Fruit fly (Drosophila melanogaster) whole organism, embryonic: ENCODE results near the gene CG33306.
A peak's percentile ranks its signal among the peaks of the same experiment; 100 is the strongest.

Experiments used
- ATbp ChIP-seq: fragments of 200-800 bp; sonication (Bioruptor generic); optimal IDR thresholded peaks from 2 replicates; lab custom pipeline; 2017; ENCODE audit warnings: missing biosample characterization, mild to moderate bottlenecking, missing genetic modification characterization, missing genetic modification reagents
- Abd-B ChIP-seq: fragments of 200-800 bp; sonication (Bioruptor generic); optimal IDR thresholded peaks from 2 replicates; lab custom pipeline; 2018; ENCODE audit warnings: missing biosample characterization, mild to moderate bottlenecking, missing genetic modification characterization, moderate library complexity
- CG10209 ChIP-seq: fragments of 200-800 bp; sonication (Bioruptor generic); optimal IDR thresholded peaks from 3 replicates; lab custom pipeline; 2017; ENCODE audit warnings: missing biosample characterization, mild to moderate bottlenecking, missing genetic modification characterization, missing genetic modification reagents
- CG10267 ChIP-seq: fragments of 200-800 bp; sonication (Bioruptor generic); optimal IDR thresholded peaks from 2 replicates; lab custom pipeline; 2018; ENCODE audit warnings: missing biosample characterization, mild to moderate bottlenecking, missing genetic modification characterization, moderate library complexity
- CG10979 ChIP-seq: fragments of 200-800 bp; sonication (Bioruptor generic); optimal IDR thresholded peaks from 2 replicates; lab custom pipeline; 2018; ENCODE audit warnings: missing biosample characterization, mild to moderate bottlenecking, missing genetic modification characterization, moderate library complexity
- CG11723 ChIP-seq: fragments of 200-800 bp; sonication (Bioruptor generic); optimal IDR thresholded peaks from 2 replicates; lab custom pipeline; 2017; ENCODE audit warnings: missing biosample characterization, mild to moderate bottlenecking, missing genetic modification characterization
- CG12391 ChIP-seq: fragments of 200-800 bp; sonication (Bioruptor generic); optimal IDR thresholded peaks from 3 replicates; lab custom pipeline; 2018; ENCODE audit warnings: missing biosample characterization, mild to moderate bottlenecking, missing genetic modification characterization, moderate library complexity
- CG13775 ChIP-seq: fragments of 200-800 bp; sonication (Bioruptor generic); optimal IDR thresholded peaks from 3 replicates; lab custom pipeline; 2017; ENCODE audit warnings: missing biosample characterization, mild to moderate bottlenecking, missing genetic modification characterization
- CG14710 ChIP-seq: fragments of 200-800 bp; sonication (Bioruptor generic); optimal IDR thresholded peaks from 3 replicates; lab custom pipeline; 2019; ENCODE audit warnings: missing biosample characterization, mild to moderate bottlenecking, missing genetic modification characterization, moderate library complexity
- CG1602 ChIP-seq: fragments of 200-800 bp; sonication (Bioruptor generic); optimal IDR thresholded peaks from 3 replicates; lab custom pipeline; 2016; ENCODE audit warnings: missing biosample characterization, missing genetic modification characterization
- CG17359 ChIP-seq: fragments of 200-800 bp; sonication (Bioruptor generic); optimal IDR thresholded peaks from 3 replicates; lab custom pipeline; 2018; ENCODE audit warnings: missing biosample characterization, mild to moderate bottlenecking, missing genetic modification characterization, moderate library complexity
- CG17361 ChIP-seq: fragments of 200-800 bp; sonication (Bioruptor generic); IDR thresholded peaks from 3 replicates; pipeline ENCODE4 v1.3.6; 2022; ENCODE audit warnings: missing biosample characterization, missing genetic modification characterization
- CG18599 ChIP-seq: fragments of 200-800 bp; sonication (Bioruptor generic); optimal IDR thresholded peaks from 3 replicates; lab custom pipeline; 2017; ENCODE audit warnings: missing biosample characterization, missing genetic modification characterization, mild to moderate bottlenecking, moderate library complexity, missing genetic modification reagents
- CG18619 ChIP-seq: fragments of 200-800 bp; sonication (Bioruptor generic); optimal IDR thresholded peaks from 3 replicates; lab custom pipeline; 2017; ENCODE audit warnings: missing biosample characterization, mild to moderate bottlenecking, missing genetic modification characterization
- CG2678 ChIP-seq: fragments of 200-800 bp; sonication (Bioruptor generic); optimal IDR thresholded peaks from 3 replicates; lab custom pipeline; 2019; ENCODE audit warnings: missing biosample characterization, mild to moderate bottlenecking, missing genetic modification characterization, moderate library complexity
- CG3726 ChIP-seq: fragments of 200-800 bp; sonication (Bioruptor generic); IDR thresholded peaks from 3 replicates; pipeline ENCODE4, ENCODE4 v1.3.6; 2022; ENCODE audit warnings: missing biosample characterization, missing genetic modification characterization
- CG5245 ChIP-seq: fragments of 200-800 bp; sonication (Bioruptor generic); optimal IDR thresholded peaks from 3 replicates; lab custom pipeline; 2016; ENCODE audit warnings: missing biosample characterization, missing genetic modification characterization
- CG8388 ChIP-seq: fragments of 200-800 bp; sonication (Bioruptor generic); optimal IDR thresholded peaks from 2 replicates; lab custom pipeline; 2019; ENCODE audit warnings: missing biosample characterization, mild to moderate bottlenecking, missing genetic modification characterization, moderate library complexity
- CG9727 ChIP-seq: fragments of 200-800 bp; sonication (Bioruptor generic); optimal IDR thresholded peaks from 3 replicates; lab custom pipeline; 2017; ENCODE audit warnings: missing biosample characterization, mild to moderate bottlenecking, missing genetic modification characterization
- CHES-1-like ChIP-seq: fragments of 200-800 bp; sonication (Bioruptor generic); optimal IDR thresholded peaks from 2 replicates; lab custom pipeline; 2016; ENCODE audit warnings: missing biosample characterization, missing genetic modification characterization
- Chrac-16 ChIP-seq: fragments of 200-800 bp; sonication (Bioruptor generic); optimal IDR thresholded peaks from 3 replicates; lab custom pipeline; 2016; ENCODE audit warnings: missing biosample characterization, missing genetic modification characterization
- Fer1 ChIP-seq: fragments of 200-800 bp; sonication (Bioruptor generic); optimal IDR thresholded peaks from 2 replicates; lab custom pipeline; 2017; ENCODE audit warnings: missing biosample characterization, mild to moderate bottlenecking, missing genetic modification characterization
- Jarid2 ChIP-seq: fragments of 200-800 bp; sonication (Bioruptor generic); optimal IDR thresholded peaks from 3 replicates; lab custom pipeline; 2017; ENCODE audit warnings: mild to moderate bottlenecking, missing biosample characterization, missing genetic modification reagents, missing genetic modification characterization
- Lim3 ChIP-seq: fragments of 200-800 bp; sonication (Bioruptor generic); IDR thresholded peaks from 2 replicates; pipeline ENCODE4 v1.3.6; 2022; ENCODE audit warnings: missing biosample characterization, missing genetic modification characterization
- Med ChIP-seq: fragments of 200-800 bp; sonication (Bioruptor generic); peaks from one replicate; lab custom pipeline; 2016; ENCODE audit warnings: missing biosample characterization, missing genetic modification characterization, mild to moderate bottlenecking, inconsistent platforms, moderate library complexity
- Oaz ChIP-seq: fragments of 200-800 bp; sonication (Bioruptor generic); IDR thresholded peaks from 2 replicates; pipeline ENCODE4 v1.3.6; 2022; ENCODE audit warnings: missing biosample characterization, missing genetic modification characterization
- Oli ChIP-seq: fragments of 200-800 bp; sonication (Bioruptor generic); optimal IDR thresholded peaks from 2 replicates; lab custom pipeline; 2018; ENCODE audit warnings: missing biosample characterization, mild to moderate bottlenecking, missing genetic modification characterization, moderate library complexity
- Ssrp ChIP-seq: fragments of 200-800 bp; sonication (Bioruptor generic); optimal IDR thresholded peaks from 2 replicates; lab custom pipeline; 2018; ENCODE audit warnings: missing biosample characterization, mild to moderate bottlenecking, missing genetic modification characterization, moderate library complexity
- ara ChIP-seq: fragments of 200-800 bp; sonication (Bioruptor generic); IDR thresholded peaks from 2 replicates; pipeline ENCODE4 v1.3.6; 2022; ENCODE audit warnings: missing biosample characterization, missing genetic modification characterization
- az2 ChIP-seq: fragments of 200-800 bp; sonication (Bioruptor generic); optimal IDR thresholded peaks from 3 replicates; lab custom pipeline; 2016; ENCODE audit warnings: missing biosample characterization, missing genetic modification characterization
- cwo ChIP-seq: fragments of 200-800 bp; sonication (Bioruptor generic); optimal IDR thresholded peaks from 3 replicates; lab custom pipeline; 2017; ENCODE audit warnings: missing biosample characterization, missing genetic modification characterization, mild to moderate bottlenecking, moderate library complexity, missing genetic modification reagents
- dmrt11E ChIP-seq: fragments of 200-800 bp; sonication (Bioruptor generic); optimal IDR thresholded peaks from 3 replicates; lab custom pipeline; 2018; ENCODE audit warnings: missing biosample characterization, mild to moderate bottlenecking, missing genetic modification characterization, moderate library complexity
- dysf ChIP-seq: fragments of 200-800 bp; sonication (Bioruptor generic); IDR thresholded peaks from 3 replicates; pipeline ENCODE4 v1.3.6; 2022; ENCODE audit warnings: missing biosample characterization, missing genetic modification characterization
- emc ChIP-seq: fragments of 200-800 bp; sonication (Bioruptor generic); optimal IDR thresholded peaks from 2 replicates; lab custom pipeline; 2016; ENCODE audit warnings: missing biosample characterization, missing genetic modification characterization
- hbn ChIP-seq: fragments of 200-800 bp; sonication (Bioruptor generic); IDR thresholded peaks from 2 replicates; pipeline ENCODE4 v1.3.6; 2022; ENCODE audit warnings: missing biosample characterization, missing genetic modification characterization; ENCODE audit not compliant: partially characterized antibody
- lola ChIP-seq, 3 experiments: fragments of >200 bp in 2 of 3; fragments of 200-800 bp in 1 of 3; sonication (Bioruptor generic) in 1 of 3; optimal IDR thresholded peaks; 2 replicates each; lab custom pipeline; 2017 to 2019; ENCODE audit warnings: missing biosample characterization in 3 of 3, missing genetic modification characterization in 3 of 3, mild to moderate bottlenecking in 1 of 3, moderate library complexity in 1 of 3
- nerfin-1 ChIP-seq: fragments of 200-800 bp; sonication (Bioruptor generic); optimal IDR thresholded peaks from 3 replicates; lab custom pipeline; 2019; ENCODE audit warnings: missing biosample characterization, mild to moderate bottlenecking, missing genetic modification characterization, moderate library complexity
- nmo ChIP-seq: fragments of 200-800 bp; sonication (Bioruptor generic); optimal IDR thresholded peaks from 2 replicates; lab custom pipeline; 2018; ENCODE audit warnings: missing biosample characterization, mild to moderate bottlenecking, missing genetic modification characterization, moderate library complexity
- pfk ChIP-seq: fragments of 200-800 bp; sonication (Bioruptor generic); optimal IDR thresholded peaks from 2 replicates; lab custom pipeline; 2018; ENCODE audit warnings: missing biosample characterization, mild to moderate bottlenecking, missing genetic modification characterization, moderate library complexity
- phol ChIP-seq: fragments of 200-800 bp; sonication (Bioruptor generic); optimal IDR thresholded peaks from 3 replicates; lab custom pipeline; 2018; ENCODE audit warnings: missing biosample characterization, mild to moderate bottlenecking, missing genetic modification characterization, moderate library complexity
- sc ChIP-seq, 3 experiments: fragments of >200 bp in 2 of 3; fragments of 200-800 bp in 1 of 3; sonication (Bioruptor generic) in 1 of 3; optimal IDR thresholded peaks; 2 replicates in 2 of 3; 3 replicates in 1 of 3; lab custom pipeline; 2017; ENCODE audit warnings: mild to moderate bottlenecking in 1 of 3, missing biosample characterization in 1 of 3, missing genetic modification characterization in 1 of 3, missing genetic modification reagents in 1 of 3
- sisA ChIP-seq: fragments of 200-800 bp; sonication (Bioruptor generic); IDR thresholded peaks from 2 replicates; pipeline ENCODE4 v1.3.6; 2022; ENCODE audit warnings: missing biosample characterization, missing genetic modification characterization
- slbo ChIP-seq: fragments of 200-800 bp; sonication (Bioruptor generic); IDR thresholded peaks from 2 replicates; pipeline ENCODE4 v1.3.6; 2022; ENCODE audit warnings: missing biosample characterization, missing genetic modification characterization
- sqz ChIP-seq: fragments of 200-800 bp; sonication (Bioruptor generic); optimal IDR thresholded peaks from 3 replicates; lab custom pipeline; 2018; ENCODE audit warnings: missing biosample characterization, mild to moderate bottlenecking, missing genetic modification characterization
- ssp ChIP-seq: fragments of 200-800 bp; sonication (Bioruptor generic); IDR thresholded peaks from 2 replicates; pipeline ENCODE4 v1.3.6; 2022; ENCODE audit warnings: missing biosample characterization, missing genetic modification characterization
- tio ChIP-seq: fragments of 200-800 bp; sonication (Bioruptor generic); optimal IDR thresholded peaks from 2 replicates; lab custom pipeline; 2017; ENCODE audit warnings: missing biosample characterization, missing genetic modification characterization, inconsistent platforms
- trem ChIP-seq: fragments of 200-800 bp; optimal IDR thresholded peaks from 3 replicates; lab custom pipeline; 2019; ENCODE audit warnings: missing biosample characterization, mild to moderate bottlenecking, missing genetic modification characterization, moderate library complexity
- twi ChIP-seq: fragments of 200-800 bp; optimal IDR thresholded peaks from 2 replicates; lab custom pipeline; 2019; ENCODE audit warnings: missing biosample characterization, mild to moderate bottlenecking, missing genetic modification characterization, moderate library complexity
- zf30C ChIP-seq: fragments of 200-800 bp; sonication (Bioruptor generic); optimal IDR thresholded peaks from 3 replicates; lab custom pipeline; 2018; ENCODE audit warnings: missing biosample characterization, mild to moderate bottlenecking, missing genetic modification characterization

The CG33306 gene

dm6 chr2L:13876698-13877097 is 33.2 kb upstream of the CG33306 start:
- TF ChIP-seq nmo (GFP tag; lab: Kevin White, UChicago) = peak; percentile 64
- TF ChIP-seq Lim3 = no peak
- peak; percentile 27 for TF ChIP-seq sqz (GFP tag; lab: Kevin White, UChicago)
- no peak for TF ChIP-seq CHES-1-like (GFP tag; lab: Kevin White, UChicago)
- peak; percentile 48 for TF ChIP-seq az2 (GFP tag; lab: Kevin White, UChicago)
- peak; percentile 30 for TF ChIP-seq CG9727 (GFP tag; lab: Kevin White, UChicago)
- TF ChIP-seq CG11723 (GFP tag; lab: Kevin White, UChicago) = no peak
- TF ChIP-seq tio (GFP tag; lab: Kevin White, UChicago) = peak; percentile 29
- TF ChIP-seq phol (tag; lab: Kevin White, UChicago) = peak; percentile 65
- TF ChIP-seq CG13775 = peak; percentile 13
- TF ChIP-seq sisA (GFP tag; lab: Robert Waterston, UW) = no peak
- TF ChIP-seq twi (tag; lab: Kevin White, UChicago) = peak; percentile 18
- TF ChIP-seq CG10209 (GFP tag; lab: Kevin White, UChicago) = peak; percentile 35
- TF ChIP-seq ssp (GFP tag; lab: Robert Waterston, UW) = no peak
- no peak for TF ChIP-seq hbn (GFP tag; lab: Robert Waterston, UW)
- TF ChIP-seq nerfin-1 (tag; lab: Kevin White, UChicago) = peak; percentile 29
- no peak for TF ChIP-seq Jarid2
- peak; percentile 25 for TF ChIP-seq CG17359 (tag; lab: Kevin White, UChicago)
- no peak for TF ChIP-seq cwo
- TF ChIP-seq CG17361 (GFP tag; lab: Robert Waterston, UW) = peak; percentile 76
- TF ChIP-seq Chrac-16 (GFP tag; lab: Kevin White, UChicago) = peak; percentile 8
- TF ChIP-seq sc (optimal IDR thresholded peaks at IDR 0.05; lab: Kevin White, UChicago) = no peak
- TF ChIP-seq sc (GFP tag; optimal IDR thresholded peaks at IDR 0.05; lab: Kevin White, UChicago) = peak; percentile 35
- TF ChIP-seq Ssrp (tag; lab: Kevin White, UChicago) = peak; percentile 57
- TF ChIP-seq CG10979 (tag; lab: Kevin White, UChicago) = peak; percentile 57
- peak; percentile 3 for TF ChIP-seq Abd-B (GFP tag; lab: Kevin White, UChicago)
- no peak for TF ChIP-seq ara (GFP tag; lab: Robert Waterston, UW)
- TF ChIP-seq ATbp (GFP tag; lab: Kevin White, UChicago) = peak; percentile 42
- TF ChIP-seq CG18599 (GFP tag; lab: Kevin White, UChicago) = peak; percentile 4
- TF ChIP-seq dmrt11E = peak; percentile 64
- no peak for TF ChIP-seq CG3726
- TF ChIP-seq CG18619 (GFP tag; lab: Kevin White, UChicago) = peak; percentile 20
- peak; percentile 35 for TF ChIP-seq CG5245 (GFP tag; lab: Kevin White, UChicago)
- TF ChIP-seq trem (tag; lab: Kevin White, UChicago) = peak; percentile 39
- TF ChIP-seq CG14710 (tag; lab: Kevin White, UChicago) = peak; percentile 60
- TF ChIP-seq CG2678 (tag; lab: Kevin White, UChicago) = peak; percentile 56
- peak in 1 of 3 experiments; percentile 75 for TF ChIP-seq lola (GFP tag; optimal IDR thresholded peaks at IDR 0.05; lab: Kevin White, UChicago)
- TF ChIP-seq emc = no peak
- no peak for TF ChIP-seq Oaz (GFP tag; lab: Robert Waterston, UW)
- peak; percentile 8 for TF ChIP-seq CG1602
- peak; percentile 60 for TF ChIP-seq Oli (tag; lab: Kevin White, UChicago)
- peak; percentile 10 for TF ChIP-seq Fer1 (GFP tag; lab: Kevin White, UChicago)
- TF ChIP-seq CG12391 (tag; lab: Kevin White, UChicago) = peak; percentile 50
- peak; percentile 20 for TF ChIP-seq CG10267 (tag; lab: Kevin White, UChicago)
- no peak for TF ChIP-seq slbo (GFP tag; lab: Robert Waterston, UW)
- peak; percentile 51 for TF ChIP-seq Med (GFP tag; lab: Kevin White, UChicago)
- no peak for TF ChIP-seq pfk (GFP tag; lab: Kevin White, UChicago)
- TF ChIP-seq zf30C (GFP tag; lab: Kevin White, UChicago) = peak; percentile 39
- TF ChIP-seq CG8388 = peak; percentile 42
- TF ChIP-seq dysf (GFP tag; lab: Robert Waterston, UW) = no peak
